Worm (Caenorhabditis elegans) whole organism, L4/young adult: ENCODE data around the gene F33A8.7.

Experiments used
- W03F9.2 ChIP-seq: fragments of 150-350 bp; optimal IDR thresholded peaks from 2 replicates; lab custom pipeline; 2014; ENCODE audit warnings: missing biosample characterization, missing genetic modification characterization
- dao-5 ChIP-seq: sonication (generic microtip); optimal IDR thresholded peaks from 2 replicates; lab custom pipeline; 2016; ENCODE audit warnings: missing genotype, missing genetic modification characterization, moderate library complexity, missing compliant biosample characterization
- him-1 ChIP-seq: sonication (generic microtip); optimal IDR thresholded peaks from 2 replicates; lab custom pipeline; 2016; ENCODE audit warnings: missing genotype, missing genetic modification reagents, missing genetic modification characterization, missing compliant biosample characterization

The F33A8.7 gene

DNA sequence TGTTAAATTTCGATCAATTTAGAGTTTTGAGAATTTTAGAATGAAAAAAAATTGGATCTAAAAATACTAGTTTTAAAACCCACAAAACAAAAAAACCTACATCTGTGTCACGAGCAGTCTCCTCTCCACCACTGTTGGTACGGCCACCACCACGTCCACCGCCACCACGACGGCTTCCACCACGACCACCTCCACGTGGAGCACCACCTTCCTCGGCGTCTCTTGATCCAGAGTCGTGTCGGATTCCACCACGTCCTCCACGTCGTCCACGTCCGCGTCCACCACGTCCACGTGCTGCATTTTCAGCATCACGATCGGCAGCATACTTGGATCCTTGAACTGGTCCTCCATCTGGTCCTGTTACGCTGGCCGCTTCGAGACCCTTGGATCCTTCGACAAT is 14.7 kb upstream of the F33A8.7 start:
- no peak for TF ChIP-seq dao-5 (tag; lab: Kevin White, UChicago)
- TF ChIP-seq him-1 (tag; lab: Kevin White, UChicago), result no peak
- TF ChIP-seq W03F9.2 (tag; lab: Kevin White, UChicago), result no peak

DNA sequence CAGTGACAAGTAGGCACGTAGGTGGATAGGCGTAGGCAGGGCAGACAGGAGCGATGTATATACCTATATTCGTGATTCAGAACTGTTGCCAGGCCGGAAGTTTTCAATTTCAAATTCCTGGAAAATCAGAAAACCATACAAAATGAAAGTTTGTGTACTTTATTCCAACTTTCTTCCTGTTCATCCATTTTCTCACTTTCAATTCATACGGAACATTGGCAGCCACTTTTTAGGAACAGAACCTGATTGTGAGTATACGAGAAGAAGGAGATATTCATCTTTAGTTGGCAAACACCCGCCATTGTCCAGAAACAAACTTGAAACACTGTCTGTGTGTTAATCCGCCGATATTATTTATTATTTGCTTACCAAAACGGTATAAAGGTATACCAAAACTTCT is 10.3 kb upstream of the F33A8.7 start, which contains the start of gene srlf-15:
TSS of gene srlf-15 (plus strand) at position 301 of the 400 bp plus-strand sequence.
- TF ChIP-seq dao-5 (tag; lab: Kevin White, UChicago), result no peak
- no peak for TF ChIP-seq W03F9.2 (tag; lab: Kevin White, UChicago)
- TF ChIP-seq him-1 (tag; lab: Kevin White, UChicago), result no peak

DNA sequence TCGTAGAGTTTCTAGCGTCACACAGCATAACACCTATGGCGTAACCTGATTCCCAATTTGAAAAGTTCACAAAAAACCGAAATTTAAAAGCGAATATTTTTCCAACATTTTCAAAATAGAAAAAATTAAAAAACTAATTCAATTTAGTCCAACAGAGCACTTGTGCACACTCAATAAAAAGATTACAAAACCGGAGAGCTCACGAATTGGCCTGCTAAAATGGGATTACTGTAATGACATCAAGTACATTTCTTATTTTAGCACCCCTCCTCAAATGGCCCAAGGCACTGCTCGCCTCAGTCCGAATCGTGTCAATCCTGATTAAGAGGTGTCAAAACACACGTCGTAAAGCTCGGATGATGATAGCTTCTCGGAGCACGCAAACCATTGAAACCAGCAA is 7.3 kb upstream of the F33A8.7 start:
- no peak for TF ChIP-seq dao-5 (tag; lab: Kevin White, UChicago)
- no peak for TF ChIP-seq W03F9.2 (tag; lab: Kevin White, UChicago)
- no peak for TF ChIP-seq him-1 (tag; lab: Kevin White, UChicago)

DNA sequence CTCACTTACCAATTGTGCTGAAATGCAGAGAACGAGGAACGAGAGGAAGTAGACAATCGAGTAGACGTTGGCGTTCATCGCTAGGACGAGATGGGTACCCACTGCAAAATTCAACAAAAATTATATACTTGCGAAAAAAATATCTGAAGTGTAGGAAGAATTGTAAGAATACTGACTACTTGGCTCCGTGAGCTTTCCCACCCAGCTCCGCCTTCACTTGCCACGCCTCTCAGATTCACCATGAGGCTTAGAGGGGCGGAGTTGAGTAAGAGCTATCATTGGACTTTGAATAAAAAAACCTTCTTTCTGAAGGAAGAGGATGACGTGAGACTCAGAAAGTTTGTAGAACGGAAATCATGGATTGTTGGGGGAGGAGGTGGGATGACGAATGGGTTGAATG is 4.8 kb upstream of the F33A8.7 start, which contains the start of gene nlp-18:
TSS of gene nlp-18 (minus strand) at position 101 of the 400 bp plus-strand sequence.
- TF ChIP-seq W03F9.2 (tag; lab: Kevin White, UChicago) (no peak), dao-5 (tag; lab: Kevin White, UChicago) (no peak), him-1 (tag; lab: Kevin White, UChicago) (no peak)

DNA sequence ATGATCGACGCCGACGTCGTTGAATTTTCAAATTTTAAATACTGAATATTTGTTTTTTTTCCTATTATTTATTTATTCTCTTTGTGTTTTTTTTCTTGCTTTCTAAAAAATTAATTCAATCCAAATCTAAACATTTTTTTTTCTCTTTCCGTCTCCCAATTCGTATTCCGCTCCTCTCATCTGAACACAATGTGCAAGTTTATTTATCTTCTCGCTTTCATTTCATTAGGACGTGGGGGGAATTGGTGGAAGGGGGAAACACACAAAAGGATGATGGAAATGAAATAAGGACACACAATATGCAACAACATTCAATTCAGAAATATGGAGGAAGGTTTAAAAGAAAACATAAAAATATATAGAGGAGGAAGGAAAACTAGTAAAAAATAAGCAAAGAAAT is 2.3 kb upstream of the F33A8.7 start:
- TF ChIP-seq him-1 (tag; lab: Kevin White, UChicago) (no peak), W03F9.2 (tag; lab: Kevin White, UChicago) (no peak), dao-5 (tag; lab: Kevin White, UChicago) (no peak)

DNA sequence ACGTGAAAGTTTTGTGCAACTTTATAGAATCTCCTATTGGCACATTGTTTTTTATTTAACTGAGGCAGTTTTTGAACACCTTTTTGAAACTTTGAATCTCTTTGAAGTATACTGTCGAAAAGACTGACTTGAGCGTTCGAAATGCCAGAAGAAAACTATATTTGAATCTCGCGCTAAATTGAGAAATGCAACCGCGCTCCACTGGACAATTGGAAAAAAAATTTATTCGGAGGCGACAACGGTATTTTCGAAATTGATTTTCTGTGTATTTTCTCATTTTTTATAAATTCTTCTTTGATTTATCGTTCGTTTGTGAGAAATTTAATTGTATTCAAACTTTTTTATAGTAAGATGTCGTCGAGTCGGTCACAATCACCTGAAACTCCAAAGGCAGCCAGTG is 3.4 kb downstream of the F33A8.7 start, which contains the start of gene let-858:
TSS of gene let-858 (plus strand) at position 348 of the 400 bp plus-strand sequence.
- TF ChIP-seq W03F9.2 (tag; lab: Kevin White, UChicago) (peak; percentile 33), him-1 (tag; lab: Kevin White, UChicago) (no peak), dao-5 (tag; lab: Kevin White, UChicago) (no peak)

DNA sequence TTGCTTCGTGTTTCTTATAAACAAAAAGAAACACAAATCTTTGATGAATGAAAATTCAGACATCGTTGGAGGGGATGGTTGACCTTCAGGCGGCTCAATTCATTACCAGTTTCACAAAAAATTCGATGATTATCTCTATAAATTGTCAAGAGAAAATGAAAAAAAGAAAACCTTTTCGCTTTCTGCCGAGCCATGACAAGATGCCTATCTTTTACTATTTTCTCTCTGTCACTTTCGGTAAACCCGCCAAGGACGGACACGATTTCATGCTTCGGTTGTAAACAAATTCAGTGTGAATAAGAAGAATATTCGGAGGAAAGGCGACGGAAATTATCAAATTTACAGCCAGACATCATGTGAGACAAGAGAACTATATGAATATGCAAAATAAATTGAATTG is 4.8 kb downstream of the F33A8.7 start:
- TF ChIP-seq him-1 (tag; lab: Kevin White, UChicago), result no peak
- TF ChIP-seq W03F9.2 (tag; lab: Kevin White, UChicago), result no peak

DNA sequence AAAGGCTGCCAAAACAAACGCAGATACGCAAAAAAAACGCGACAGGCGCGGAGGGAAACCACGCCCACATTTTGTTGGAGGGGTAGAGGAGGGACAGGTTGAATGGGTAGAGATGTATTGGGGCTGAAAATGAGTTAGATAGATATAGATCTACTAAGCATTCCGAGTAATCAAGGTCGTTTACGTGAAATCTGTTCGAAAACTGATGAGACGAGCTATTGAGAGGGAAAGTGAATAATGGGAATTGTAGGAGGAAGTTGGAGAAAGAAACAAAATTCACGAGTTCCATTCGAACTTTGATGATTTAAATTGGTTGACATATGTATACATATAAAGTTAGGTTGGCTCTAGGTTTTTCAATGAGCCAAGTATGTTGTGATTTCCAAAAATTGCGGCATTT is 8.6 kb downstream of the F33A8.7 start:
- TF ChIP-seq W03F9.2 (tag; lab: Kevin White, UChicago), result no peak
- no peak for TF ChIP-seq him-1 (tag; lab: Kevin White, UChicago)
- no peak for TF ChIP-seq dao-5 (tag; lab: Kevin White, UChicago)

DNA sequence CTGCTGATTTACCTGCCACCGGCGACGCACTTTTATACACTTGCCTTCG is 8.8 kb downstream of the F33A8.7 start, which contains the start of gene ram-2:
TSS of gene ram-2 (minus strand) at position 47 of the 49 bp plus-strand sequence.
- TF ChIP-seq W03F9.2 (tag; lab: Kevin White, UChicago) (no peak), him-1 (tag; lab: Kevin White, UChicago) (no peak), dao-5 (tag; lab: Kevin White, UChicago) (no peak)

DNA sequence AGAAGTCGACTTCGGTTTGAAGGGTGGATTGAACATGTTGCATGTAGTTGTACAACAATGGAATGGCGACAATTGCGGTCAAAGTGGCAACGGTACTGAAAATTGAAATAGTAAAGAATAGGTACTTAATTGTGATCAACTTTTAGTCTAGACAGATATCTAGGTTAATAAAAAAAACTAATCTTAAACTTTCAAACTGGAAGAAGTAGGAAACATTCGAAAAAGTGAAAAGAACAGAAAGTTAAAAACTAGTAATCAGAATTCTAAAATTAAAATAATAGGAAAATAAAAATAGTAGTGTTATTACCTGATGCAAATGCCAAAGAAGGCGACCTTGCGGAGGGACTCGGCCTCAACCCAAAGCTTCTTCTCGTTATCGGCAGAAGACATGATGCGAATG is 9.0 kb downstream of the F33A8.7 start:
- TF ChIP-seq dao-5 (tag; lab: Kevin White, UChicago) (no peak), W03F9.2 (tag; lab: Kevin White, UChicago) (no peak), him-1 (tag; lab: Kevin White, UChicago) (no peak)

DNA sequence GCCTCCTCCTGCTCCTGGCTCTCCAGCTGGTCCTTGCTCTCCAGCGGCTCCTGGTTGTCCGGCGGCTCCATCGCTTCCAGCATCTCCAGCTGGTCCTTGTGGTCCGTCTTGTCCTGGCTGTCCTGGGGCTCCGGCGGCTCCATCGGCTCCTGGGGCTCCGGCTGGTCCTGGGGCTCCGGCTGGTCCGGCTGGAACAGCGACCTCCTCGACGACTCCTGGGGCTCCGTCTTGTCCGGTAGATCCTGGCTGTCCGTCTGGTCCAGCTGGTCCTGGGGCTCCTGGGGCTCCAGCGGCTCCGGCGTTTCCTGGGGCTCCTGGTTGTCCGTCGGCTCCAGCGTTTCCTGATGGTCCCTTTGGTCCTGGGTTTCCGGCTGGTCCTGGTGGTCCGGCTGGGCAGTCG is 9.7 kb downstream of the F33A8.7 start:
- TF ChIP-seq dao-5 (tag; lab: Kevin White, UChicago) (no peak), W03F9.2 (tag; lab: Kevin White, UChicago) (no peak), him-1 (tag; lab: Kevin White, UChicago) (no peak)

DNA sequence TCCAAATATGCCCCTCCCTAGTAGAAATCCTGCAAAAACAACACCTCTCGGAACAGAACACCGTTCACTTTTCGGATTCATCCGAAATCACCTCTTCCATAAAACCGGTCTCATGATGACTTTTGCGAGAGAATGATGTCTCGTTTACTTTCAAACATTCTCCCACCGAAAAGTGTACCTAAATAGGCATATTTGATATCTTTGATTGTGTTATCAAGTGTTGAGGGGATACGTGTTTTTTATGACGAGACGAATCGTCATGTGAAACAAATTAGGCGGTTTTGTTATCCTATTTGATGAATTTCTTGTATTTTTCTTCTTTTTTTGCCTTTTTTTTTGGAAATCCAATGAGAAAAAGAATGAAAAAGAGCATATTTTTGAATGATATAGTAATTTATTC is 10.3 kb downstream of the F33A8.7 start:
- no peak for TF ChIP-seq W03F9.2 (tag; lab: Kevin White, UChicago)
- TF ChIP-seq him-1 (tag; lab: Kevin White, UChicago), result no peak
- no peak for TF ChIP-seq dao-5 (tag; lab: Kevin White, UChicago)

DNA sequence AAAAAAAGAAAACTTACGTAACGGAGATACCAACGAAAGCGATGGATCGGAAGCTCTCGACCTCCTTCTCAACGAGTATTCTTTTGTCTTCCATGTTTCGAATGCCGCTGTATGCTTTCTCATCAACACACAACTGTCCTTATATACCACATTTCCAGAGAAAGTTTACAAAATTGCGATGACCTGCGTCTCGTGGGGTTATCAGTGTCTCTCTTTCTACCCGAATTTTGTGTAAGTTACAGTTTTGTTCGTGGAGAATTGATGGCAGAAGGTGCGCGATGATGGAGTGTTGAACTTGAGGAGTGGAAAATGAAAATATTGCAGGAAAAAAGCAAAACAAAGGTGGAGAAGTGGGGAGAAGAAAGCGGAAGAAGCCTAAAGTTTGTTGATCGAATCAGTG is 11.8 kb downstream of the F33A8.7 start, which contains the start of gene col-81:
TSS of gene col-81 (minus strand) at position 101 of the 400 bp plus-strand sequence.
- TF ChIP-seq dao-5 (tag; lab: Kevin White, UChicago) (no peak), W03F9.2 (tag; lab: Kevin White, UChicago) (no peak), him-1 (tag; lab: Kevin White, UChicago) (no peak)

DNA sequence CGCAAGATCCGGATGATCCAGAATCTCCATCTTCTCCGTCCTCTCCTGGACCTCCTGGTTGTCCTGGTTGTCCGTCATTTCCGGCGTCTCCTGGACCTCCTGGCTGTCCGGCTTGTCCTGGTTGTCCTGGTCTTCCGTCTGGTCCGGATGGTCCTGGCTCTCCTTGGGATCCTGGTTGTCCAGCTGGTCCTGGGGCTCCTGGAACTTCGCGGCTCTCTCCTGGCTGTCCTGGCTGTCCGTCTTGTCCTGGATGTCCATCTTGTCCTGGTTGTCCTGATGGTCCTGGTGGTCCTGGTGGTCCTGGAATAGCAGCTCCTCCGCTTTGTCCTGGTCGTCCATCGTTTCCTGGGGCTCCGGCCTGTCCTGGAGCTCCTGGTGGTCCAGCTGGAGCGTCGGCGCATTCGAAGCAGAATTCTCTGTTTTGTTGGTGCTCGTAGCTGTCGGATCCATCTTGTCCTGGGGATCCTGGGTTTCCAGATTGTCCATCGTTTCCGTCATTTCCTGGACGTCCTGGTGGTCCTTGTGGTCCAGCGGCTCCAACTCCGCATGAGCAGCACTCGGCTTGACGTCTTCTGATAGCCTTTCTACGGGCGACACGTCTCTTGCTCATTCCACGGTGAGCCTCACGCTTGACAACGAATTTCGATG is 12.8 kb downstream of the F33A8.7 start:
- TF ChIP-seq dao-5 (tag; lab: Kevin White, UChicago), result no peak
- no peak for TF ChIP-seq W03F9.2 (tag; lab: Kevin White, UChicago)
- no peak for TF ChIP-seq him-1 (tag; lab: Kevin White, UChicago)
